Worm (Caenorhabditis elegans) whole organism, midembryonic: ENCODE measurements around the gene smr-1.

ENCODE experiments used
- flt-1 ChIP-seq: fragments of 200-800 bp; sonication (Bioruptor generic); IDR thresholded peaks from 2 replicates; pipeline ENCODE4 v1.3.6; 2022; ENCODE audit warnings: missing genetic modification characterization, missing compliant biosample characterization
- klf-2 ChIP-seq: fragments of 200-800 bp; sonication (Bioruptor generic); conservative IDR thresholded peaks from 2 replicates; pipeline ENCODE4 v1.3.6; 2022; ENCODE audit warnings: missing genetic modification reagents, missing genetic modification characterization, missing compliant biosample characterization
- med-1 ChIP-seq: sonication (generic microtip); optimal IDR thresholded peaks from 2 replicates; lab custom pipeline; 2017; ENCODE audit warnings: missing genetic modification characterization, mild to moderate bottlenecking, missing compliant biosample characterization, antibody characterized with exemption, missing genetic modification reagents; ENCODE audit not compliant: insufficient read depth
- ref-1 ChIP-seq: fragments of 200-800 bp; sonication (Bioruptor generic); conservative IDR thresholded peaks from 2 replicates; pipeline ENCODE4 v1.3.6; 2022; ENCODE audit warnings: missing genetic modification reagents, missing genetic modification characterization, missing compliant biosample characterization
- tab-1 ChIP-seq: fragments of 200-800 bp; sonication (Bioruptor generic); IDR thresholded peaks from 2 replicates; pipeline ENCODE4 v1.3.6; 2022; ENCODE audit warnings: missing genetic modification characterization, missing compliant biosample characterization
- ztf-23 ChIP-seq: fragments of 200-800 bp; sonication (Bioruptor generic); IDR thresholded peaks from 2 replicates; pipeline ENCODE4 v1.3.6; 2022; ENCODE audit warnings: missing genetic modification reagents, missing genetic modification characterization, missing compliant biosample characterization
- ztf-29 ChIP-seq: fragments of 200-800 bp; sonication (Bioruptor generic); IDR thresholded peaks from 2 replicates; pipeline ENCODE4 v1.3.6; 2022; ENCODE audit warnings: missing genetic modification reagents, missing genetic modification characterization, missing compliant biosample characterization

DNA sequence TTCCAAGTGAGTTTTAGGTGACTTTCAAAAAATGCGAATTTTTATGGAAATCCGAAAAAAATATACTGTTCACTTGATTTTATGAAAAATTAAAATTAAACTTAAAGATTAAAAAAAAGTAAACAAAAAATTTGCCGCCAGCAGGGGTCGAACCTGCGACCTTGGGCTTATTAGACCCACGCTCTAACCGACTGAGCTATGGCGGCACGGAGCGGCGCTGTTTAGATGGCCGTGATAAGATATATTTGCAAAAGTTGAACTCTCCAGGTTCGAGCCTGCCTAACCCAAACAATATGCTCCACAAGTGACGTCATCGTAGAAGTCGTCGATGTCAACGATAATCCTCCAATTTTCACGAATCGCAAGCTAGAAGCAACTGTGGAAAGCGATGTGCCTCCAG, 21.7 kb downstream of the smr-1 start:
- no peak for TF ChIP-seq tab-1 (GFP tag; lab: Robert Waterston, UW)
- TF ChIP-seq ztf-29: no peak
- TF ChIP-seq med-1: no peak
- TF ChIP-seq flt-1: no peak
- no peak for TF ChIP-seq klf-2 (GFP tag; lab: Robert Waterston, UW)
- TF ChIP-seq ztf-23 (GFP tag; lab: Robert Waterston, UW): no peak
- TF ChIP-seq ref-1 (GFP tag; lab: Robert Waterston, UW): no peak
